Worm (Caenorhabditis elegans): ENCODE results near the gene C02E7.7.

Gene C02E7.7

ce11 chrV:4889477-4889876 is 28.9 kb downstream of the C02E7.7 start, which contains the start of gene ugt-12:
TSS of gene ugt-12 (minus strand) at chrV:4889629.
- TF ChIP-seq ama-1 (optimal IDR thresholded peaks at IDR 0.05) (no peak), nhr-25 (tag; optimal IDR thresholded peaks at IDR 0.05; ENCODE audit: borderline replicate concordance, insufficient read depth) (no peak), lin-29 (GFP tag; IDR thresholded peaks at IDR 0.05) (no peak), F26F4.8 (GFP tag; conservative IDR thresholded peaks at IDR 0.05) (no peak), zag-1 (tag; optimal IDR thresholded peaks at IDR 0.05) (no peak), spr-1 (tag; optimal IDR thresholded peaks at IDR 0.05) (no peak), gei-8 (GFP tag; optimal IDR thresholded peaks at IDR 0.05) (no peak), ztf-7 (tag; optimal IDR thresholded peaks at IDR 0.05) (peak; percentile 57), Y48G9A.11 (GFP tag; IDR thresholded peaks at IDR 0.05) (no peak), zfp-3 (GFP tag; conservative IDR thresholded peaks at IDR 0.05) (no peak), nhr-28 (tag; optimal IDR thresholded peaks at IDR 0.05) (peak; percentile 93), mep-1 (tag; optimal IDR thresholded peaks at IDR 0.05) (peak; percentile 18), madf-5 (GFP tag; IDR thresholded peaks at IDR 0.05) (no peak), hmg-1.1 (GFP tag; IDR thresholded peaks at IDR 0.05) (no peak), nhr-237 (tag; optimal IDR thresholded peaks at IDR 0.05) (no peak), dmd-9 (GFP tag; IDR thresholded peaks at IDR 0.05) (no peak), daf-12 (tag; optimal IDR thresholded peaks at IDR 0.05) (no peak), hlh-30 (tag; optimal IDR thresholded peaks at IDR 0.05; ENCODE audit: insufficient read depth) (peak; percentile 18), daf-8 (GFP tag; IDR thresholded peaks at IDR 0.05) (no peak), lin-13 (GFP tag; optimal IDR thresholded peaks at IDR 0.05) (no peak), lin-1 (GFP tag; IDR thresholded peaks at IDR 0.05) (no peak), nhr-77 (tag; optimal IDR thresholded peaks at IDR 0.05) (peak; percentile 58), nhr-102 (tag; optimal IDR thresholded peaks at IDR 0.05) (peak; percentile 28), mxl-3 (GFP tag; optimal IDR thresholded peaks at IDR 0.05) (no peak), lin-15B (tag; optimal IDR thresholded peaks at IDR 0.05) (no peak), Y75B8A.6 (GFP tag; IDR thresholded peaks at IDR 0.05) (no peak), pqm-1 (tag; optimal IDR thresholded peaks at IDR 0.05) (peak; percentile 71), cey-2 (tag; optimal IDR thresholded peaks at IDR 0.05; ENCODE audit: borderline replicate concordance, insufficient read depth) (no peak), zip-11 (GFP tag; IDR thresholded peaks at IDR 0.05) (no peak), aha-1 (tag) (no peak), zip-2 (tag; optimal IDR thresholded peaks at IDR 0.05) (no peak), dmd-6 (GFP tag; IDR thresholded peaks at IDR 0.05) (peak; percentile 60), dmd-8 (GFP tag; IDR thresholded peaks at IDR 0.05) (no peak), lin-38 (GFP tag; IDR thresholded peaks at IDR 0.05) (no peak), tag-97 (GFP tag; IDR thresholded peaks at IDR 0.05) (no peak), unc-62 (GFP tag; optimal IDR thresholded peaks at IDR 0.05 in 1 of 2) (no peak), unc-62 (tag; optimal IDR thresholded peaks at IDR 0.05) (no peak), fos-1 (tag; optimal IDR thresholded peaks at IDR 0.05) (no peak), ZK546.5 (tag; optimal IDR thresholded peaks at IDR 0.05) (no peak), ZK337.2 (GFP tag; IDR thresholded peaks at IDR 0.05) (no peak), lin-39 (tag; optimal IDR thresholded peaks at IDR 0.05) (no peak), mxl-2 (GFP tag; conservative IDR thresholded peaks at IDR 0.05) (no peak), dve-1 (tag; optimal IDR thresholded peaks at IDR 0.05; ENCODE audit: insufficient read depth) (peak; percentile 35), nhr-6 (tag; optimal IDR thresholded peaks at IDR 0.05) (no peak), mdt-29 (GFP tag; IDR thresholded peaks at IDR 0.05) (no peak), jun-1 (tag; optimal IDR thresholded peaks at IDR 0.05) (no peak), ceh-28 (tag; optimal IDR thresholded peaks at IDR 0.05) (no peak), pha-4 (GFP tag; IDR thresholded peaks at IDR 0.05) (no peak), pha-4 (tag; optimal IDR thresholded peaks at IDR 0.05) (no peak), D1046.2 (GFP tag; IDR thresholded peaks at IDR 0.05) (no peak), vab-7 (GFP tag; IDR thresholded peaks at IDR 0.05) (no peak), nhr-48 (tag; optimal IDR thresholded peaks at IDR 0.05) (no peak), snpc-1.2 (GFP tag; IDR thresholded peaks at IDR 0.05) (no peak)
